Fruit fly (Drosophila melanogaster): ENCODE results near the gene Obp19c.

- no peak for TF ChIP-seq Mnt (GFP tag; optimal IDR thresholded peaks at IDR 0.05)
- TF ChIP-seq ovo (GFP tag; optimal IDR thresholded peaks at IDR 0.05): no peak
- TF ChIP-seq CG11617 (GFP tag; optimal IDR thresholded peaks at IDR 0.05): no peak
- no peak for TF ChIP-seq Hr96 (GFP tag; optimal IDR thresholded peaks at IDR 0.05)
- TF ChIP-seq CG12768 (GFP tag; optimal IDR thresholded peaks at IDR 0.05): no peak
- no peak for TF ChIP-seq tj (GFP tag; optimal IDR thresholded peaks at IDR 0.05)
- TF ChIP-seq Crg-1 (GFP tag; optimal IDR thresholded peaks at IDR 0.05): no peak
- no peak for TF ChIP-seq cic (GFP tag; optimal IDR thresholded peaks at IDR 0.05)
- no peak for TF ChIP-seq CG7045 (GFP tag; optimal IDR thresholded peaks at IDR 0.05)
- no peak for TF ChIP-seq kay (GFP tag; ENCODE audit: borderline replicate concordance)
- no peak for TF ChIP-seq CG14711 (tag; optimal IDR thresholded peaks at IDR 0.05)
- TF ChIP-seq Clk (GFP tag; optimal IDR thresholded peaks at IDR 0.05): no peak
These were observed 8.1 kb upstream of the Obp19c start, which contains the start of gene CG15456 for dm6 chrX:20426818-20427217.

Data from whole organism, adult.